Fruit fly (Drosophila melanogaster) whole organism, wandering third instar larva: ENCODE results near the gene nau.
A peak's percentile ranks its signal among the peaks of the same experiment; 100 is the strongest.

Source experiments
- Abd-B ChIP-seq: fragments of >200 bp; optimal IDR thresholded peaks from 2 replicates; lab custom pipeline; 2017; ENCODE audit warnings: missing biosample characterization, missing genetic modification characterization
- CG9705 ChIP-seq: fragments of 200-800 bp; sonication (Bioruptor generic); optimal IDR thresholded peaks from 2 replicates; lab custom pipeline; 2018; ENCODE audit warnings: missing biosample characterization, mild to moderate bottlenecking, missing genetic modification characterization
- CrebA ChIP-seq: fragments of 200-800 bp; sonication (Bioruptor generic); optimal IDR thresholded peaks from 2 replicates; lab custom pipeline; 2016; ENCODE audit warnings: missing biosample characterization, mild to moderate bottlenecking, missing genetic modification characterization, borderline replicate concordance
- Dfd ChIP-seq: fragments of >200 bp; optimal IDR thresholded peaks from 2 replicates; lab custom pipeline; 2017; ENCODE audit warnings: missing biosample characterization, missing genetic modification characterization
- Dif ChIP-seq: fragments of 200-275, 200-300 bp; sonication (Bioruptor generic); optimal IDR thresholded peaks from 2 replicates; lab custom pipeline; 2018; ENCODE audit warnings: missing biosample characterization, missing genetic modification characterization; ENCODE audit not compliant: partially characterized antibody
- GATAd ChIP-seq: sonication (Bioruptor generic); optimal IDR thresholded peaks from 2 replicates; lab custom pipeline; 2016; ENCODE audit warnings: missing biosample characterization, missing genetic modification characterization
- HLH106 ChIP-seq: fragments of 200-800 bp; optimal IDR thresholded peaks from 3 replicates; lab custom pipeline; 2019; ENCODE audit warnings: missing biosample characterization, mild to moderate bottlenecking, missing genetic modification characterization, moderate library complexity
- Hnf4 ChIP-seq: fragments of 200-800 bp; sonication (Bioruptor generic); optimal IDR thresholded peaks from 2 replicates; lab custom pipeline; 2016; ENCODE audit warnings: missing biosample characterization, mild to moderate bottlenecking, missing genetic modification characterization
- Hr78 ChIP-seq: fragments of >200 bp; optimal IDR thresholded peaks from 2 replicates; lab custom pipeline; 2017; ENCODE audit warnings: missing biosample characterization, missing genetic modification characterization
- Hr83 ChIP-seq: fragments of 200-300 bp; sonication (Bioruptor generic); optimal IDR thresholded peaks from 2 replicates; lab custom pipeline; 2016; ENCODE audit warnings: missing biosample characterization, mild to moderate bottlenecking, missing genetic modification characterization, moderate library complexity; ENCODE audit not compliant: poor library complexity, severe bottlenecking
- Mio ChIP-seq: sonication (Bioruptor generic); optimal IDR thresholded peaks from 2 replicates; lab custom pipeline; 2016; ENCODE audit warnings: missing biosample characterization, missing genetic modification characterization
- N ChIP-seq: fragments of >200 bp; optimal IDR thresholded peaks from 2 replicates; lab custom pipeline; 2018; ENCODE audit warnings: missing biosample characterization, missing external identifiers, missing genetic modification characterization
- OdsH ChIP-seq: fragments of 200-800 bp; sonication (Bioruptor generic); optimal IDR thresholded peaks from 2 replicates; lab custom pipeline; 2016; ENCODE audit warnings: missing biosample characterization, mild to moderate bottlenecking, missing genetic modification characterization
- Rel ChIP-seq, 2 experiments: fragments of 200-800 bp; sonication (Bioruptor generic) in 1 of 2; optimal IDR thresholded peaks; 2 replicates in 1 of 2; 3 replicates in 1 of 2; lab custom pipeline; 2016 to 2019; ENCODE audit warnings: mild to moderate bottlenecking in 2 of 2, missing biosample characterization in 2 of 2, missing genetic modification characterization in 2 of 2, moderate library complexity in 1 of 2
- Sp1 ChIP-seq: fragments of 200-800 bp; sonication (Bioruptor generic); optimal IDR thresholded peaks from 3 replicates; lab custom pipeline; 2019; ENCODE audit warnings: missing biosample characterization, mild to moderate bottlenecking, missing genetic modification characterization, moderate library complexity
- Vsx2 ChIP-seq: fragments of 200-300, 225-300 bp; sonication (Bioruptor generic); optimal IDR thresholded peaks from 2 replicates; lab custom pipeline; 2018; ENCODE audit warnings: missing biosample characterization, missing genetic modification characterization; ENCODE audit not compliant: partially characterized antibody
- br ChIP-seq: fragments of 200-800 bp; sonication (Bioruptor generic); optimal IDR thresholded peaks from 2 replicates; lab custom pipeline; 2016; ENCODE audit warnings: missing biosample characterization, missing genetic modification characterization
- brk ChIP-seq: fragments of 200-800 bp; sonication (Bioruptor generic); optimal IDR thresholded peaks from 2 replicates; lab custom pipeline; 2016; ENCODE audit warnings: missing biosample characterization, mild to moderate bottlenecking, missing genetic modification characterization
- dl ChIP-seq, 2 experiments: fragments of 175-275, 200-275 bp in 1 of 2; fragments of 200-275 bp in 1 of 2; sonication (Bioruptor generic); optimal IDR thresholded peaks; lab custom pipeline; 2018; ENCODE audit warnings: mild to moderate bottlenecking in 2 of 2, missing biosample characterization in 2 of 2, missing genetic modification characterization in 2 of 2, moderate library complexity in 2 of 2; ENCODE audit not compliant: partially characterized antibody in 2 of 2, insufficient read depth in 1 of 2
- dmrt93B ChIP-seq: fragments of 200-800 bp; sonication (Bioruptor generic); optimal IDR thresholded peaks from 2 replicates; lab custom pipeline; 2018; ENCODE audit warnings: missing biosample characterization, mild to moderate bottlenecking, missing genetic modification characterization
- dsf ChIP-seq: sonication (Bioruptor generic); optimal IDR thresholded peaks from 2 replicates; lab custom pipeline; 2016; ENCODE audit warnings: missing biosample characterization, missing genetic modification characterization, borderline replicate concordance
- foxo ChIP-seq, 2 experiments: fragments of 200-800 bp; sonication (Bioruptor generic); optimal IDR thresholded peaks; 2 replicates in 1 of 2; 3 replicates in 1 of 2; lab custom pipeline; 2016 to 2017; ENCODE audit warnings: missing biosample characterization in 2 of 2, missing genetic modification characterization in 2 of 2
- fru ChIP-seq: fragments of 200-800 bp; sonication (Bioruptor generic); optimal IDR thresholded peaks from 3 replicates; lab custom pipeline; 2016; ENCODE audit warnings: missing biosample characterization, mild to moderate bottlenecking, missing genetic modification characterization
- h ChIP-seq: fragments of 200-800 bp; sonication (Bioruptor generic); optimal IDR thresholded peaks from 3 replicates; lab custom pipeline; 2016; ENCODE audit warnings: missing biosample characterization, mild to moderate bottlenecking, missing genetic modification characterization
- jim ChIP-seq: fragments of 175-275, 200-325 bp; sonication (Bioruptor generic); optimal IDR thresholded peaks from 2 replicates; lab custom pipeline; 2016; ENCODE audit warnings: missing biosample characterization, mild to moderate bottlenecking, missing genetic modification characterization
- lola ChIP-seq: fragments of >200 bp; optimal IDR thresholded peaks from 2 replicates; lab custom pipeline; 2017; ENCODE audit warnings: missing biosample characterization, missing genetic modification characterization
- rgr ChIP-seq: fragments of 200-800 bp; sonication (Bioruptor generic); optimal IDR thresholded peaks from 3 replicates; lab custom pipeline; 2016; ENCODE audit warnings: missing biosample characterization, mild to moderate bottlenecking, missing genetic modification characterization
- sage ChIP-seq: fragments of 200-800 bp; sonication (Bioruptor generic); optimal IDR thresholded peaks from 2 replicates; lab custom pipeline; 2016; ENCODE audit warnings: missing biosample characterization, mild to moderate bottlenecking, missing genetic modification characterization
- sv ChIP-seq: fragments of 200-800 bp; sonication (Bioruptor generic); optimal IDR thresholded peaks from 3 replicates; lab custom pipeline; 2016; ENCODE audit warnings: missing biosample characterization, missing genetic modification characterization
- tai ChIP-seq: sonication (Bioruptor generic); optimal IDR thresholded peaks from 2 replicates; lab custom pipeline; 2016; ENCODE audit warnings: missing biosample characterization, missing genetic modification characterization
- usp ChIP-seq: fragments of >200 bp; optimal IDR thresholded peaks from 2 replicates; lab custom pipeline; 2017; ENCODE audit warnings: missing biosample characterization, missing genetic modification characterization
- woc ChIP-seq: sonication (Bioruptor generic); optimal IDR thresholded peaks from 2 replicates; lab custom pipeline; 2016; ENCODE audit warnings: missing biosample characterization, mild to moderate bottlenecking, missing genetic modification characterization

The nau gene

dm6 chr3R:23725711-23726349, 7.7 kb upstream of the nau start:
- TF ChIP-seq Dfd (GFP tag; lab: Kevin White, UChicago) (no peak), N (GFP tag; lab: Kevin White, UChicago) (no peak), fru (no peak), Hr83 (GFP tag; lab: Kevin White, UChicago) (peak; percentile 21), Hr78 (GFP tag; lab: Kevin White, UChicago) (no peak), Hnf4 (GFP tag; lab: Kevin White, UChicago) (peak; percentile 0), Sp1 (GFP tag; lab: Kevin White, UChicago) (peak; percentile 8), Rel (GFP tag; optimal IDR thresholded peaks at IDR 0.05; lab: Kevin White, UChicago) (no peak), Rel (tag; optimal IDR thresholded peaks at IDR 0.05; lab: Kevin White, UChicago) (peak; percentile 85), CG9705 (no peak), sage (GFP tag; lab: Kevin White, UChicago) (no peak), Abd-B (GFP tag; lab: Kevin White, UChicago) (no peak), h (GFP tag; lab: Kevin White, UChicago) (peak; percentile 62), lola (GFP tag; lab: Kevin White, UChicago) (no peak), dl (GFP tag; optimal IDR thresholded peaks at IDR 0.05; lab: Kevin White, UChicago; ENCODE audit: insufficient read depth in 1 of 2, partially characterized antibody in 2 of 2) (no peak), sv (GFP tag; lab: Kevin White, UChicago) (no peak), tai (no peak), br (GFP tag; lab: Kevin White, UChicago) (peak; percentile 42), OdsH (GFP tag; lab: Kevin White, UChicago) (peak; percentile 43), CrebA (peak; percentile 44)

dm6 chr3R:23724843-23725506, 6.8 kb upstream of the nau start:
- no peak for TF ChIP-seq Sp1 (GFP tag; lab: Kevin White, UChicago)
- no peak for TF ChIP-seq usp (GFP tag; lab: Kevin White, UChicago)
- TF ChIP-seq brk (GFP tag; lab: Kevin White, UChicago) = peak; percentile 42
- peak; percentile 80 for TF ChIP-seq CrebA
- no peak for TF ChIP-seq jim
- no peak for TF ChIP-seq Hr83 (GFP tag; lab: Kevin White, UChicago)
- peak; percentile 7 for TF ChIP-seq sage (GFP tag; lab: Kevin White, UChicago)
- TF ChIP-seq dmrt93B (GFP tag; lab: Kevin White, UChicago) = no peak
- no peak for TF ChIP-seq dl (GFP tag; optimal IDR thresholded peaks at IDR 0.05; lab: Kevin White, UChicago; ENCODE audit: insufficient read depth in 1 of 2, partially characterized antibody in 2 of 2)
- no peak for TF ChIP-seq Mio (GFP tag; lab: Kevin White, UChicago)
- no peak for TF ChIP-seq HLH106 (tag; lab: Kevin White, UChicago)
- no peak for TF ChIP-seq Rel (GFP tag; optimal IDR thresholded peaks at IDR 0.05; lab: Kevin White, UChicago)
- TF ChIP-seq Rel (tag; optimal IDR thresholded peaks at IDR 0.05; lab: Kevin White, UChicago) = peak; percentile 42
- TF ChIP-seq Vsx2 = peak; percentile 31
- TF ChIP-seq rgr (GFP tag; lab: Kevin White, UChicago) = no peak
- TF ChIP-seq Dif (GFP tag; lab: Kevin White, UChicago) = no peak
- no peak for TF ChIP-seq Hr78 (GFP tag; lab: Kevin White, UChicago)
- TF ChIP-seq tai = no peak
- TF ChIP-seq foxo (GFP tag; optimal IDR thresholded peaks at IDR 0.05; lab: Kevin White, UChicago) = no peak
- TF ChIP-seq sv (GFP tag; lab: Kevin White, UChicago) = no peak
- TF ChIP-seq Dfd (GFP tag; lab: Kevin White, UChicago) = no peak
- TF ChIP-seq GATAd (GFP tag; lab: Kevin White, UChicago) = no peak
- no peak for TF ChIP-seq lola (GFP tag; lab: Kevin White, UChicago)
- TF ChIP-seq Hnf4 (GFP tag; lab: Kevin White, UChicago) = no peak
- TF ChIP-seq fru = no peak
- peak; percentile 12 for TF ChIP-seq h (GFP tag; lab: Kevin White, UChicago)
- TF ChIP-seq dsf (GFP tag; lab: Kevin White, UChicago) = no peak
- TF ChIP-seq woc (GFP tag; lab: Kevin White, UChicago) = no peak
- TF ChIP-seq br (GFP tag; lab: Kevin White, UChicago) = peak; percentile 55
